Fruit fly (Drosophila melanogaster): ENCODE measurements around the gene CG34398.

The CG34398 gene

DNA sequence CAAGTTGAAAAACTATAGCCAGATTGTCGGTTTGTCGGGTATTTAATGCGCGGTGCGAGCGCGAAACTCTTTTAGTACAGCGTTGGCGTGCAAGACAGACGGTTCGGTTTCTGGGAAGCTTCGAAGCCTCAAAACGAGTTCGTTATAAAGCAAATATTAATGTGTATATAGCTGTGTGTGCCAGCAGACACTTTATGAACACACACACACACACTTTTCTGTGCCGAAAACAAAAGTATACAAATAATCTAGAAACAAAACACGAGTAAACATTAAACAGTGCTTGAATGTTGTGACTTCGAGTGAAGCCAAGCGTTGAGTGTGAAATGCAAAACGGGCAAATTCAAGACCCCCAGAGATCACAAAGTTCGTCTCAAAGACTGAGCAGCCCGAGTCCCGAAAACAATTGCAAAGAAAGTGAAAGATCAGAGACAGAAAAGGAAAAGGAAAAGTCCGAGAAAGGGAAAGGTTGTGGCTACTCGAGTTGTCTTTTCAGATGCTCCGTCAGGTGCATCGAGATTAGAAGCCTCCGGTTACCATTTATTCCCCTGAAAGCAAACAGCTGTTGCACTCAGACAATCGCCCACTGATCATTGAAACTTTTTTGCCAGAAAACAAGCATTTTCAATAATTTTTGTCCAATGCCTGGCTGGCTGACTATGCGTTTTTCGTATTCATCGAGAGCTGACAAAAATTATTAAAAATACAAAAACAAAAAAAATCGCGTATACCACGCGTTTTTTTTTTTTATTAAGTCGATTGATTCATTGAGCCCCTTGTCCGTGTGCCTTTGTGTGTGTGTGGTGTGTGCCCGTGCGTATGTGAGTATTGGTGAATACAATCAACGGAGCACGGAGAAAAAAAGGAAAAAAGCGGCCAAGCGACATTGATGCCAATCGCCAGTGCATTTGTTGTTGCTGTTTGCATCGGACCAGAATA is at the start of gene CG34398:
Gene CG34398, plus strand, starts transcription at position 73 of the 939 bp plus-strand sequence.
- TF ChIP-seq CG4496 (GFP tag; IDR thresholded peaks at IDR 0.05) = peak; percentile 58; the same call in 1 of the 3 replicates
- 0 out of 2 replicates have a peak, but pooled peaks have one; percentile 8 for TF ChIP-seq CG12605 (GFP tag; IDR thresholded peaks at IDR 0.05)
- TF ChIP-seq CG13204 (GFP tag; optimal IDR thresholded peaks at IDR 0.05) = no peak
- TF ChIP-seq CG10348 (GFP tag; IDR thresholded peaks at IDR 0.05) = no peak
- peak; percentile 4 for TF ChIP-seq CG14655 (GFP tag; optimal IDR thresholded peaks at IDR 0.05)
- TF ChIP-seq fd96Ca (GFP tag; IDR thresholded peaks at IDR 0.05) = peak; percentile 52; the same call in 1 of the 3 replicates
- TF ChIP-seq EcR (GFP tag; optimal IDR thresholded peaks at IDR 0.05) = no peak
- no peak for TF ChIP-seq gl (tag; optimal IDR thresholded peaks at IDR 0.05)
- no peak for TF ChIP-seq CG32121 (GFP tag; IDR thresholded peaks at IDR 0.05)
- TF ChIP-seq CG34367 (tag; optimal IDR thresholded peaks at IDR 0.05) = no peak
- TF ChIP-seq Pif1B (GFP tag; optimal IDR thresholded peaks at IDR 0.05) = no peak
- no peak for TF ChIP-seq Snoo (tag; optimal IDR thresholded peaks at IDR 0.05)
- TF ChIP-seq CG8159 (tag; optimal IDR thresholded peaks at IDR 0.05) = peak; percentile 13
- TF ChIP-seq rn (GFP tag; IDR thresholded peaks at IDR 0.05) = no peak
- no peak for TF ChIP-seq CG8301 (tag; optimal IDR thresholded peaks at IDR 0.05)
- TF ChIP-seq CG15710 (tag; optimal IDR thresholded peaks at IDR 0.05) = no peak
- no peak; the same call in 1 of the 2 replicates for TF ChIP-seq Ets98B (GFP tag; IDR thresholded peaks at IDR 0.05)
- TF ChIP-seq CG17806 (tag; optimal IDR thresholded peaks at IDR 0.05) = no peak
- TF ChIP-seq D1 (tag; optimal IDR thresholded peaks at IDR 0.05) = no peak
- TF ChIP-seq Pif1A (GFP tag; optimal IDR thresholded peaks at IDR 0.05) = peak; percentile 17
- TF ChIP-seq CG9948 (tag; optimal IDR thresholded peaks at IDR 0.05) = no peak

DNA sequence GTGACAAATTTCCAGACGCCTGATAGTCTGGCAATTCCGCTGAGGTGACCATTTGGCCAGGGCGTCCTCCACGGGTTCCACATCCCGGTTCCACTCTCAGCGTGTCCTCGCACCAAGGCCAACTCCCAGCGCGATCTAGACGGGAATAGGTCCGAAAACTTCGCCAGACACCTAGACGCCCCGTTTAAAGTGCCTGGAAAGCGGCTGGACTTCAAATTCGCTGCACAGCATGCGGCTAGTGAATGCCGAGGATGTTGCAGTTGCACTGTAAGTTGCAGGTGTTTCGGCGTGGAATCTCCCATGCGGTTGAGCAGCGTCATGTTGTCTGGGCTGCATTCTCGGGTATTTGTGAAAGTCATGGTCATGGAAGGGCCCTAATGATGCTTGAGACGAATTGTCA is 49.4 kb upstream of the CG34398 start:
- TF ChIP-seq D1 (tag; optimal IDR thresholded peaks at IDR 0.05) = no peak
- TF ChIP-seq CG4496 (GFP tag; IDR thresholded peaks at IDR 0.05) = no peak
- no peak for TF ChIP-seq Pif1B (GFP tag; optimal IDR thresholded peaks at IDR 0.05)
- TF ChIP-seq CG13204 (GFP tag; optimal IDR thresholded peaks at IDR 0.05) = no peak
- no peak for TF ChIP-seq gl (tag; optimal IDR thresholded peaks at IDR 0.05)
- no peak for TF ChIP-seq CG14655 (GFP tag; optimal IDR thresholded peaks at IDR 0.05)
- no peak for TF ChIP-seq CG12605 (GFP tag; IDR thresholded peaks at IDR 0.05)
- no peak for TF ChIP-seq CG8301 (tag; optimal IDR thresholded peaks at IDR 0.05)
- TF ChIP-seq CG17806 (tag; optimal IDR thresholded peaks at IDR 0.05) = no peak
- no peak for TF ChIP-seq CG32121 (GFP tag; IDR thresholded peaks at IDR 0.05)
- TF ChIP-seq CG15710 (tag; optimal IDR thresholded peaks at IDR 0.05) = no peak

DNA sequence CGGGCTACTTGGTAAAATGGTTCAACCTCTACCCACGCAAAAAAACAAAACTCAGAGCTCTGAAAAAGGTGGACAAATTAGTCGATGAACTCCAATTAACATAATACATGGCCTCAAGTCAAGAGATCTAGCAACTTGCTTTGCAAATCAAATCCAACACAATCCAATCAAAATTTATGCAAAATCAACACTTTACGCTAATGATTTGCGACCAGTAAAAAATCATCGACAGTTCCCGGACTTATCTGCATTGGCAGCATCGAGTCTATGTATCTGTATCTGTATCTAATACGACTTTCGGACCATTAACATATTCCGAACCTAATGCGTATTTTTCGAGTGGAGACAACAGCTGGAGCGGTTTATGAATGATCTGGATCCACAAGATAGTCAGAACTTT is 47.5 kb upstream of the CG34398 start:
- no peak for TF ChIP-seq CG10348 (GFP tag; IDR thresholded peaks at IDR 0.05)
- TF ChIP-seq CG15710 (tag; optimal IDR thresholded peaks at IDR 0.05) = no peak
- no peak for TF ChIP-seq CG4496 (GFP tag; IDR thresholded peaks at IDR 0.05)
- TF ChIP-seq CG8159 (tag; optimal IDR thresholded peaks at IDR 0.05) = no peak
- no peak for TF ChIP-seq rn (GFP tag; IDR thresholded peaks at IDR 0.05)
- TF ChIP-seq CG32121 (GFP tag; IDR thresholded peaks at IDR 0.05) = no peak
- no peak for TF ChIP-seq CG8301 (tag; optimal IDR thresholded peaks at IDR 0.05)
- no peak for TF ChIP-seq CG9948 (tag; optimal IDR thresholded peaks at IDR 0.05)
- no peak for TF ChIP-seq CG34367 (tag; optimal IDR thresholded peaks at IDR 0.05)
- TF ChIP-seq CG13204 (GFP tag; optimal IDR thresholded peaks at IDR 0.05) = no peak
- TF ChIP-seq CG14655 (GFP tag; optimal IDR thresholded peaks at IDR 0.05) = no peak
- TF ChIP-seq fd96Ca (GFP tag; IDR thresholded peaks at IDR 0.05) = no peak
- TF ChIP-seq D1 (tag; optimal IDR thresholded peaks at IDR 0.05) = no peak
- TF ChIP-seq Pif1B (GFP tag; optimal IDR thresholded peaks at IDR 0.05) = no peak
- TF ChIP-seq EcR (GFP tag; optimal IDR thresholded peaks at IDR 0.05) = no peak

DNA sequence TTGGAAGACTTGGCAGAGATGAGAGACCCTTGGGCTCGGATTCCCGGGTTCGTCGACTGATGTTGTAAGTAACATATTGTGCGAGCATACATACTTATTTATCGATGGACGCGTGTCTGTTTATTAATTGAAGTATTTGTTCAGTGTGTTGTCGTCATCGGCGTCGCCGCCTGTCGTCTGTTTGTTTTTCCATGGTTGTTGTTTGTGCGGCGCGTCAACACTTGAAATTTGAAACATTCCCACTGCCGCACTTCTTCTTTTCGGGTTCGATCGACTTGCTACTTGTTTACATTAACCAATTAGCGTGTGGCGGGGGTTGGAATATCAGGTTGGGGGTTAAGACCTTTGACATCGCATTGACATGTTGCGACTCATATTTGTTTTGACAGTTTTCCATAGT is 46.4 kb upstream of the CG34398 start:
- TF ChIP-seq Pif1B (GFP tag; optimal IDR thresholded peaks at IDR 0.05) (no peak), CG8301 (tag; optimal IDR thresholded peaks at IDR 0.05) (no peak), CG8159 (tag; optimal IDR thresholded peaks at IDR 0.05) (no peak), CG9948 (tag; optimal IDR thresholded peaks at IDR 0.05) (no peak), Ets98B (GFP tag; IDR thresholded peaks at IDR 0.05) (no peak), EcR (GFP tag; optimal IDR thresholded peaks at IDR 0.05) (no peak), CG15710 (tag; optimal IDR thresholded peaks at IDR 0.05) (no peak), CG14655 (GFP tag; optimal IDR thresholded peaks at IDR 0.05) (no peak), rn (GFP tag; IDR thresholded peaks at IDR 0.05) (no peak), CG10348 (GFP tag; IDR thresholded peaks at IDR 0.05) (no peak), CG34367 (tag; optimal IDR thresholded peaks at IDR 0.05) (no peak), CG32121 (GFP tag; IDR thresholded peaks at IDR 0.05) (no peak)

DNA sequence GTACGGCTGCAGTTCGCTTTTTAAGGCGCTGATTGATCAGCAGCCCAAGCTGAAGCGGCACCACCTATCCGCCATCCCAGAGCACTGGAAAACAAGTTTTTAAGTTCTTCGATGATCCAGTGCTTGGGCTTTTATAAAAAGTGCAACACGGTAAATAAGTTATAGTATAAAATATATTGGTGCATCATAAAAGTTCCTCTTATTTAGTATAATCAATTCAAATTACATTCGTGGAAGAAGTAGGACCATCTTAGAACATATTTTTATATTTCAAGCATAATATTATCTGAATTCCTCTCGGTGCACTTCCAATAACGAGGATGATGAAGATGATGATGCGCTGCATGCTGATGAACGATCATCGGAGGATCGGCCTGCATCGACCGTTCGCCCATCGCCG is 43.1 kb upstream of the CG34398 start:
- TF ChIP-seq CG10348 (GFP tag; IDR thresholded peaks at IDR 0.05) (no peak), CG17806 (tag; optimal IDR thresholded peaks at IDR 0.05) (peak; percentile 69), gl (tag; optimal IDR thresholded peaks at IDR 0.05) (peak; percentile 12), CG9948 (tag; optimal IDR thresholded peaks at IDR 0.05) (peak; percentile 45), CG15710 (tag; optimal IDR thresholded peaks at IDR 0.05) (peak; percentile 42), Pif1A (GFP tag; optimal IDR thresholded peaks at IDR 0.05) (peak; percentile 58), Snoo (tag; optimal IDR thresholded peaks at IDR 0.05) (peak; percentile 44), CG32121 (GFP tag; IDR thresholded peaks at IDR 0.05) (no peak), CG8301 (tag; optimal IDR thresholded peaks at IDR 0.05) (peak; percentile 19), CG8159 (tag; optimal IDR thresholded peaks at IDR 0.05) (peak; percentile 79), CG14655 (GFP tag; optimal IDR thresholded peaks at IDR 0.05) (peak; percentile 54), Pif1B (GFP tag; optimal IDR thresholded peaks at IDR 0.05) (peak; percentile 33), CG12605 (GFP tag; IDR thresholded peaks at IDR 0.05) (no peak), EcR (GFP tag; optimal IDR thresholded peaks at IDR 0.05) (no peak)

All from whole organism, pupa.